Worm (Caenorhabditis elegans) whole organism, mixed stage, embryonic: ENCODE measurements around the gene cln-3.3.

Experiments used
- M03D4.4 ChIP-seq: sonication (generic microtip); optimal IDR thresholded peaks from 2 replicates; lab custom pipeline; 2017; ENCODE audit warnings: mild to moderate bottlenecking, missing genetic modification characterization, missing compliant biosample characterization
- ceh-43 ChIP-seq: fragments of 200-800 bp; sonication (Bioruptor generic); optimal IDR thresholded peaks from 2 replicates; lab custom pipeline; 2018; ENCODE audit warnings: mild to moderate bottlenecking, missing genetic modification characterization, moderate library complexity, missing compliant biosample characterization
- ceh-83 ChIP-seq: fragments of 200-800 bp; sonication (Bioruptor generic); optimal IDR thresholded peaks from 2 replicates; lab custom pipeline; 2018; ENCODE audit warnings: mild to moderate bottlenecking, missing genetic modification characterization, missing compliant biosample characterization
- ces-1 ChIP-seq: fragments of 150-350 bp; optimal IDR thresholded peaks from 2 replicates; lab custom pipeline; 2014; ENCODE audit warnings: missing biosample characterization, missing genetic modification reagents, missing genetic modification characterization
- cnd-1 ChIP-seq: fragments of 200-800 bp; sonication (Bioruptor generic); optimal IDR thresholded peaks from 2 replicates; lab custom pipeline; 2018; ENCODE audit warnings: mild to moderate bottlenecking, missing genetic modification characterization, missing compliant biosample characterization
- elt-3 ChIP-seq: fragments of 150-350 bp; optimal IDR thresholded peaks from 2 replicates; lab custom pipeline; 2014; ENCODE audit warnings: missing biosample characterization, missing genetic modification characterization
- flh-1 ChIP-seq: fragments of 200-800 bp; sonication (Bioruptor generic); optimal IDR thresholded peaks from 2 replicates; lab custom pipeline; 2018; ENCODE audit warnings: mild to moderate bottlenecking, missing genetic modification characterization, moderate library complexity, missing compliant biosample characterization
- hlh-1 ChIP-seq: fragments of 150-350 bp; optimal IDR thresholded peaks from 2 replicates; lab custom pipeline; 2014; ENCODE audit warnings: missing biosample characterization, missing genetic modification reagents, missing genetic modification characterization
- lin-13 ChIP-seq: fragments of 150-350 bp; optimal IDR thresholded peaks from 2 replicates; lab custom pipeline; 2014; ENCODE audit warnings: missing biosample characterization, missing genetic modification characterization
- lin-32 ChIP-seq: fragments of 200-800 bp; sonication (Bioruptor generic); optimal IDR thresholded peaks from 2 replicates; lab custom pipeline; 2018; ENCODE audit warnings: mild to moderate bottlenecking, missing genetic modification characterization, missing compliant biosample characterization
- lsy-2 ChIP-seq: fragments of 150-350 bp; optimal IDR thresholded peaks from 2 replicates; lab custom pipeline; 2014; ENCODE audit warnings: missing biosample characterization, missing genetic modification characterization
- mab-5 ChIP-seq: fragments of 150-350 bp; optimal IDR thresholded peaks from 2 replicates; lab custom pipeline; 2014; ENCODE audit warnings: missing biosample characterization, missing genetic modification characterization
- mep-1 ChIP-seq: fragments of 150-350 bp; optimal IDR thresholded peaks from 2 replicates; lab custom pipeline; 2017; ENCODE audit warnings: missing biosample characterization, missing genetic modification reagents, missing genetic modification characterization, inconsistent platforms
- mls-2 ChIP-seq: sonication (generic microtip); optimal IDR thresholded peaks from 2 replicates; lab custom pipeline; 2016; ENCODE audit warnings: mild to moderate bottlenecking, missing genetic modification characterization, moderate library complexity, missing compliant biosample characterization
- nhr-12 ChIP-seq: fragments of 150-350 bp; optimal IDR thresholded peaks from 2 replicates; lab custom pipeline; 2014; ENCODE audit warnings: missing biosample characterization, missing genetic modification characterization
- nhr-2 ChIP-seq: fragments of 150-350 bp; optimal IDR thresholded peaks from 2 replicates; lab custom pipeline; 2014; ENCODE audit warnings: missing biosample characterization, missing genetic modification characterization
- nhr-237 ChIP-seq: fragments of 150-350 bp; optimal IDR thresholded peaks from 2 replicates; lab custom pipeline; 2014; ENCODE audit warnings: missing biosample characterization, missing genetic modification characterization
- nhr-76 ChIP-seq: sonication (generic microtip); optimal IDR thresholded peaks from 2 replicates; lab custom pipeline; 2017; ENCODE audit warnings: missing biosample characterization, missing genetic modification characterization
- pha-4 ChIP-seq: fragments of 150-350 bp; optimal IDR thresholded peaks from 2 replicates; lab custom pipeline; 2018; ENCODE audit warnings: missing biosample characterization, missing genetic modification reagents, missing genetic modification characterization
- sem-2 ChIP-seq: fragments of 200-800 bp; sonication (Bioruptor generic); optimal IDR thresholded peaks from 2 replicates; lab custom pipeline; 2018; ENCODE audit warnings: mild to moderate bottlenecking, missing genetic modification characterization, missing compliant biosample characterization
- sptf-1 ChIP-seq: sonication (generic microtip); optimal IDR thresholded peaks from 2 replicates; lab custom pipeline; 2017; ENCODE audit warnings: mild to moderate bottlenecking, missing genetic modification characterization, moderate library complexity, missing compliant biosample characterization
- tbx-8 ChIP-seq: fragments of 200-800 bp; sonication (Bioruptor generic); optimal IDR thresholded peaks from 2 replicates; lab custom pipeline; 2018; ENCODE audit warnings: mild to moderate bottlenecking, missing genetic modification characterization, moderate library complexity, missing compliant biosample characterization
- unc-120 ChIP-seq: sonication (generic microtip); optimal IDR thresholded peaks from 2 replicates; lab custom pipeline; 2017; ENCODE audit warnings: missing genetic modification characterization, missing compliant biosample characterization; ENCODE audit not compliant: poor library complexity, severe bottlenecking
- unc-39 ChIP-seq: fragments of 150-350 bp; optimal IDR thresholded peaks from 2 replicates; lab custom pipeline; 2014; ENCODE audit warnings: missing biosample characterization, missing genetic modification characterization
- zip-8 ChIP-seq: fragments of 150-350 bp; optimal IDR thresholded peaks from 2 replicates; lab custom pipeline; 2014; ENCODE audit warnings: missing biosample characterization, missing genetic modification characterization
- ztf-11 ChIP-seq: fragments of 150-350 bp; optimal IDR thresholded peaks from 2 replicates; lab custom pipeline; 2014; ENCODE audit warnings: missing biosample characterization, missing genetic modification characterization

Gene cln-3.3

ce11 chrV:8727077-8727476 lies 44.2 kb downstream of the cln-3.3 start, which contains the start of gene ZC196.9:
ZC196.9 (minus strand) TSS chrV:8727177.
- TF ChIP-seq cnd-1 = no peak
- no peak for TF ChIP-seq lin-13 (tag; lab: Kevin White, UChicago)
- no peak for TF ChIP-seq hlh-1 (tag; lab: Kevin White, UChicago)
- no peak for TF ChIP-seq sem-2 (GFP tag; lab: Kevin White, UChicago)
- no peak for TF ChIP-seq nhr-2 (tag; lab: Kevin White, UChicago)
- TF ChIP-seq flh-1 (GFP tag; lab: Kevin White, UChicago) = no peak
- TF ChIP-seq pha-4 (tag; lab: Kevin White, UChicago) = no peak
- TF ChIP-seq mab-5 (tag; lab: Kevin White, UChicago) = no peak
- no peak for TF ChIP-seq ceh-83 (GFP tag; lab: Kevin White, UChicago)
- TF ChIP-seq, all 35 proteins: peak for 0

ce11 chrV:8729100-8729499 lies 46.2 kb downstream of the cln-3.3 start, which contains the start of gene ZC196.5:
ZC196.5 (plus strand) TSS chrV:8729400.
- TF ChIP-seq nhr-12 (tag; lab: Kevin White, UChicago) (no peak), unc-39 (no peak), ceh-43 (GFP tag; lab: Kevin White, UChicago) (no peak)

- TF ChIP-seq mls-2 (tag; lab: Kevin White, UChicago) (no peak), elt-3 (no peak), pha-4 (tag; lab: Kevin White, UChicago) (no peak), hlh-1 (tag; lab: Kevin White, UChicago) (no peak), unc-39 (no peak), nhr-237 (no peak), nhr-2 (tag; lab: Kevin White, UChicago) (no peak), sptf-1 (tag; lab: Kevin White, UChicago) (no peak), nhr-12 (tag; lab: Kevin White, UChicago) (no peak), lin-32 (GFP tag; lab: Kevin White, UChicago) (no peak), mep-1 (no peak), ces-1 (GFP tag; lab: Kevin White, UChicago) (no peak)
Measured at ce11 chrV:8730991-8731390, 48.1 kb downstream of the cln-3.3 start.

DNA sequence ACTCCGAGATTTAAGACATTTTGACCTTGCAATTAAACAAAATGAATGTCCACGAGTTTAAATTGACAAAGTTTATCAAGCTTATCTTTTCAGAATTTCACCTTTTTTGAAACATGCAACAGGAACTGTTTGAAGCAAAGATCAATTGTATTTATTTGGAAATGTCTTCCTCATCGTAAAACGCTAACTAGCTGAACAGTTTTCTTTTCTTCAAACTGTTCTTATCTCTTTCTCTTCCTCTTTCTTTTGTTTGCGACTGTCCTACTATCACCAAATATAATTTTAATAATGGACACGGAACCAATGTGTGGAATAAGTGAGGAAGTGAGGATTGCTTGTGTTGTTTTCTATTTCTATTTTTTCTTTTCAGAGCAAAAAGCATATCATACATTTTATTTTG lies 50.1 kb downstream of the cln-3.3 start, which contains the start of gene ZC196.4:
Gene ZC196.4 (plus strand): TSS at position 173 of the 400 bp plus-strand sequence.
- TF ChIP-seq M03D4.4 (tag; lab: Kevin White, UChicago) = no peak
- TF ChIP-seq ceh-83 (GFP tag; lab: Kevin White, UChicago) = no peak
- TF ChIP-seq zip-8 (tag; lab: Kevin White, UChicago) = no peak
- no peak for TF ChIP-seq ztf-11 (tag; lab: Kevin White, UChicago)
- no peak for TF ChIP-seq lsy-2 (tag; lab: Kevin White, UChicago)
- no peak for TF ChIP-seq tbx-8 (GFP tag; lab: Kevin White, UChicago)
- TF ChIP-seq unc-120 = no peak
- TF ChIP-seq unc-39 = no peak
- TF ChIP-seq lin-32 (GFP tag; lab: Kevin White, UChicago) = no peak
- TF ChIP-seq mab-5 (tag; lab: Kevin White, UChicago) = no peak
- TF ChIP-seq elt-3 = no peak
- no peak for TF ChIP-seq hlh-1 (tag; lab: Kevin White, UChicago)
- TF ChIP-seq mep-1 = no peak
- no peak for TF ChIP-seq lin-13 (tag; lab: Kevin White, UChicago)
- TF ChIP-seq nhr-76 (tag; lab: Kevin White, UChicago) = no peak
- no peak for TF ChIP-seq sem-2 (GFP tag; lab: Kevin White, UChicago)
- TF ChIP-seq nhr-237 = no peak
